Worm (Caenorhabditis elegans) whole organism, L4 larva: Measurements from ENCODE around the gene lron-7.

Experiments used
- F26F4.8 ChIP-seq: fragments of 200-800 bp; sonication (Bioruptor generic); conservative IDR thresholded peaks from 2 replicates; pipeline ENCODE4 v1.3.6; 2022; ENCODE audit warnings: missing genetic modification characterization, missing compliant biosample characterization
- F49E8.2 ChIP-seq: sonication (generic microtip); optimal IDR thresholded peaks from 2 replicates; lab custom pipeline; 2016; ENCODE audit warnings: missing compliant biosample characterization, mild to moderate bottlenecking, missing genetic modification characterization, borderline replicate concordance
- T20F7.1 ChIP-seq: fragments of 200-800 bp; sonication (Bioruptor generic); optimal IDR thresholded peaks from 2 replicates; lab custom pipeline; 2018; ENCODE audit warnings: mild to moderate bottlenecking, missing genetic modification characterization, missing compliant biosample characterization
- T26A8.4 ChIP-seq: fragments of 200-800 bp; sonication (Bioruptor generic); IDR thresholded peaks from 2 replicates; pipeline ENCODE4 v1.3.6; 2022; ENCODE audit warnings: missing genetic modification characterization, missing compliant biosample characterization
- aha-1 ChIP-seq: fragments of 150-350 bp; peaks from one replicate; lab custom pipeline; 2014; ENCODE audit warnings: missing biosample characterization, missing genetic modification characterization
- aly-2 ChIP-seq: sonication (generic microtip); optimal IDR thresholded peaks from 2 replicates; lab custom pipeline; 2018; ENCODE audit warnings: missing biosample characterization, missing genetic modification characterization
- ama-1 ChIP-seq: fragments of 150-350 bp; optimal IDR thresholded peaks from 2 replicates; lab custom pipeline; 2014; ENCODE audit warnings: inconsistent platforms, mixed read lengths
- arid-1 ChIP-seq: fragments of 200-800 bp; sonication (Bioruptor generic); conservative IDR thresholded peaks from 2 replicates; pipeline ENCODE4 v1.3.6; 2022; ENCODE audit warnings: missing genetic modification reagents, missing genetic modification characterization, missing compliant biosample characterization
- attf-4 ChIP-seq: sonication (generic microtip); optimal IDR thresholded peaks from 3 replicates; lab custom pipeline; 2017; ENCODE audit warnings: missing biosample characterization, missing genetic modification characterization
- ceh-28 ChIP-seq: fragments of 150-350 bp; optimal IDR thresholded peaks from 2 replicates; lab custom pipeline; 2014; ENCODE audit warnings: missing biosample characterization, missing genetic modification reagents, missing genetic modification characterization
- ceh-32 ChIP-seq: sonication (generic microtip); optimal IDR thresholded peaks from 2 replicates; lab custom pipeline; 2016; ENCODE audit warnings: mild to moderate bottlenecking, missing genetic modification characterization, missing compliant biosample characterization; ENCODE audit not compliant: poor library complexity
- ceh-44 ChIP-seq: fragments of 200-800 bp; sonication (Bioruptor generic); IDR thresholded peaks from 2 replicates; pipeline ENCODE4 v1.3.6; 2022; ENCODE audit warnings: missing genetic modification reagents, missing genetic modification characterization, missing compliant biosample characterization
- ctbp-1 ChIP-seq: fragments of 200-800 bp; sonication (Bioruptor generic); IDR thresholded peaks from 2 replicates; pipeline ENCODE4 v1.3.6; 2022; ENCODE audit warnings: missing genetic modification reagents, missing genetic modification characterization, missing compliant biosample characterization
- daf-16 ChIP-seq, 3 experiments: sonication (generic microtip); optimal IDR thresholded peaks; 2 replicates each; lab custom pipeline; 2016 to 2017; ENCODE audit warnings: missing genetic modification characterization in 3 of 3, missing genetic modification reagents in 3 of 3, mild to moderate bottlenecking in 2 of 3, missing compliant biosample characterization in 2 of 3, missing biosample characterization in 1 of 3, moderate library complexity in 1 of 3
- dmd-6 ChIP-seq: fragments of 200-800 bp; sonication (Bioruptor generic); IDR thresholded peaks from 2 replicates; pipeline ENCODE4 v1.3.6; 2022; ENCODE audit warnings: missing genetic modification reagents, missing genetic modification characterization, missing compliant biosample characterization
- dmd-9 ChIP-seq: fragments of 200-800 bp; sonication (Bioruptor generic); IDR thresholded peaks from 2 replicates; pipeline ENCODE4 v1.3.6; 2022; ENCODE audit warnings: missing genetic modification reagents, missing genetic modification characterization, missing compliant biosample characterization
- dpl-1 ChIP-seq: fragments of 150-350 bp; optimal IDR thresholded peaks from 2 replicates; lab custom pipeline; 2014; ENCODE audit warnings: missing biosample characterization, missing genetic modification reagents, missing genetic modification characterization
- dve-1 ChIP-seq: sonication (generic microtip); optimal IDR thresholded peaks from 2 replicates; lab custom pipeline; 2017; ENCODE audit warnings: antibody characterized with exemption, mild to moderate bottlenecking, missing genetic modification characterization, missing compliant biosample characterization; ENCODE audit not compliant: insufficient read depth
- gei-8 ChIP-seq: fragments of 200-800 bp; sonication (Bioruptor generic); optimal IDR thresholded peaks from 2 replicates; lab custom pipeline; 2018; ENCODE audit warnings: mild to moderate bottlenecking, missing genetic modification characterization, missing compliant biosample characterization
- hif-1 ChIP-seq, 2 experiments: sonication (generic microtip); optimal IDR thresholded peaks; 2 replicates each; lab custom pipeline; 2016 to 2017; ENCODE audit warnings: missing compliant biosample characterization in 2 of 2, missing genetic modification characterization in 2 of 2, missing genetic modification reagents in 2 of 2, missing genotype in 2 of 2, mild to moderate bottlenecking in 1 of 2
- hmg-1.1 ChIP-seq: fragments of 200-800 bp; sonication (Bioruptor generic); IDR thresholded peaks from 2 replicates; pipeline ENCODE4 v1.3.6; 2022; ENCODE audit warnings: missing genetic modification reagents, missing genetic modification characterization, missing compliant biosample characterization
- lin-15B ChIP-seq: fragments of 150-350 bp; sonication (generic microtip); optimal IDR thresholded peaks from 3 replicates; lab custom pipeline; 2014; ENCODE audit warnings: missing biosample characterization, missing genetic modification characterization
- lin-38 ChIP-seq: fragments of 200-800 bp; sonication (Bioruptor generic); IDR thresholded peaks from 2 replicates; pipeline ENCODE4 v1.3.6; 2022; ENCODE audit warnings: missing genetic modification reagents, missing genetic modification characterization, missing compliant biosample characterization
- lsy-2 ChIP-seq, 2 experiments: fragments of 150-350 bp in 1 of 2; sonication (generic microtip) in 1 of 2; optimal IDR thresholded peaks; 2 replicates each; lab custom pipeline; 2014 to 2017; ENCODE audit warnings: missing biosample characterization in 2 of 2, missing genetic modification characterization in 2 of 2
- madf-9 ChIP-seq: fragments of 200-800 bp; sonication (Bioruptor generic); conservative IDR thresholded peaks from 2 replicates; pipeline ENCODE4 v1.3.6; 2022; ENCODE audit warnings: missing genetic modification reagents, missing genetic modification characterization, missing compliant biosample characterization
- mdt-29 ChIP-seq: fragments of 200-800 bp; sonication (Bioruptor generic); IDR thresholded peaks from 2 replicates; pipeline ENCODE4 v1.3.6; 2022; ENCODE audit warnings: missing genetic modification reagents, missing genetic modification characterization, missing compliant biosample characterization
- mep-1 ChIP-seq: fragments of 150-350 bp; sonication (generic microtip); optimal IDR thresholded peaks from 3 replicates; lab custom pipeline; 2014; ENCODE audit warnings: missing biosample characterization, missing genetic modification characterization
- mxl-2 ChIP-seq: fragments of 200-800 bp; sonication (Bioruptor generic); conservative IDR thresholded peaks from 2 replicates; pipeline ENCODE4 v1.3.6; 2022; ENCODE audit warnings: missing genetic modification reagents, missing genetic modification characterization, missing compliant biosample characterization
- mxl-3 ChIP-seq: fragments of 200-800 bp; sonication (Bioruptor generic); optimal IDR thresholded peaks from 2 replicates; lab custom pipeline; 2018; ENCODE audit warnings: mild to moderate bottlenecking, missing genetic modification characterization, missing compliant biosample characterization
- nhr-25 ChIP-seq: sonication (generic microtip); optimal IDR thresholded peaks from 2 replicates; lab custom pipeline; 2017; ENCODE audit warnings: missing genetic modification characterization, mild to moderate bottlenecking, missing compliant biosample characterization, antibody characterized with exemption, moderate library complexity, borderline replicate concordance; ENCODE audit not compliant: insufficient read depth
- nhr-28 ChIP-seq: fragments of 150-350 bp; optimal IDR thresholded peaks from 2 replicates; lab custom pipeline; 2014; ENCODE audit warnings: missing biosample characterization, missing genetic modification characterization
- nhr-6 ChIP-seq: fragments of 150-350 bp; optimal IDR thresholded peaks from 2 replicates; lab custom pipeline; 2014; ENCODE audit warnings: missing biosample characterization, missing genetic modification characterization
- nhr-76 ChIP-seq: fragments of 150-350 bp; optimal IDR thresholded peaks from 2 replicates; lab custom pipeline; 2014; ENCODE audit warnings: missing biosample characterization, missing genetic modification characterization
- pha-4 ChIP-seq, 2 experiments: fragments of 150-350 bp in 1 of 2; fragments of 200-800 bp in 1 of 2; sonication (Bioruptor generic) in 1 of 2; IDR thresholded peaks in 1 of 2; optimal IDR thresholded peaks in 1 of 2; 2 replicates each; pipeline versions ENCODE4 v1.3.6 to Lab custom; 2014 to 2022; ENCODE audit warnings: missing genetic modification characterization in 2 of 2, missing genetic modification reagents in 2 of 2, missing biosample characterization in 1 of 2, missing compliant biosample characterization in 1 of 2
- pqm-1 ChIP-seq: sonication (generic microtip); optimal IDR thresholded peaks from 2 replicates; lab custom pipeline; 2017; ENCODE audit warnings: missing biosample characterization, missing genetic modification characterization
- saeg-2 ChIP-seq: fragments of 200-800 bp; sonication (Bioruptor generic); IDR thresholded peaks from 2 replicates; pipeline ENCODE4 v1.3.6; 2022; ENCODE audit warnings: missing genetic modification reagents, missing genetic modification characterization, missing compliant biosample characterization
- sdz-12 ChIP-seq: fragments of 200-800 bp; sonication (Bioruptor generic); optimal IDR thresholded peaks from 2 replicates; lab custom pipeline; 2018; ENCODE audit warnings: mild to moderate bottlenecking, missing genetic modification characterization, missing compliant biosample characterization
- set-16 ChIP-seq: fragments of 200-800 bp; sonication (Bioruptor generic); IDR thresholded peaks from 2 replicates; pipeline ENCODE4 v1.3.6; 2022; ENCODE audit warnings: missing genetic modification reagents, missing genetic modification characterization, missing compliant biosample characterization
- spr-1 ChIP-seq: sonication (generic microtip); optimal IDR thresholded peaks from 2 replicates; lab custom pipeline; 2016; ENCODE audit warnings: mild to moderate bottlenecking, missing genetic modification characterization, missing compliant biosample characterization
- spr-3 ChIP-seq: fragments of 200-800 bp; sonication (Bioruptor generic); optimal IDR thresholded peaks from 2 replicates; lab custom pipeline; 2018; ENCODE audit warnings: mild to moderate bottlenecking, missing genetic modification characterization, missing compliant biosample characterization
- tra-1 ChIP-seq: fragments of 200-800 bp; sonication (Bioruptor generic); IDR thresholded peaks from 2 replicates; pipeline ENCODE4 v1.3.6; 2022; ENCODE audit warnings: missing genetic modification reagents, missing genetic modification characterization, missing compliant biosample characterization
- unc-62 ChIP-seq, 3 experiments: fragments of 150-350 bp in 1 of 3; sonication (generic microtip); optimal IDR thresholded peaks in 2 of 3; peaks in 1 of 3; 1 replicate in 1 of 3; 2 replicates in 2 of 3; lab custom pipeline; 2014 to 2017; ENCODE audit warnings: missing biosample characterization in 3 of 3, missing genetic modification characterization in 3 of 3, missing genetic modification reagents in 3 of 3, missing genotype in 1 of 3
- vab-7 ChIP-seq: fragments of 200-800 bp; sonication (Bioruptor generic); IDR thresholded peaks from 2 replicates; pipeline ENCODE4 v1.3.6; 2022; ENCODE audit warnings: missing genetic modification reagents, missing genetic modification characterization, missing compliant biosample characterization
- zag-1 ChIP-seq: fragments of 150-350 bp; optimal IDR thresholded peaks from 2 replicates; lab custom pipeline; 2014; ENCODE audit warnings: missing biosample characterization, missing genetic modification characterization
- zfp-2 ChIP-seq: sonication (generic microtip); optimal IDR thresholded peaks from 2 replicates; lab custom pipeline; 2016; ENCODE audit warnings: mild to moderate bottlenecking, missing genetic modification characterization, missing compliant biosample characterization
- zfp-3 ChIP-seq: fragments of 200-800 bp; sonication (Bioruptor generic); conservative IDR thresholded peaks from 2 replicates; pipeline ENCODE4 v1.3.6; 2022; ENCODE audit warnings: missing genetic modification reagents, missing genetic modification characterization, missing compliant biosample characterization
- zip-2 ChIP-seq: fragments of 150-350 bp; optimal IDR thresholded peaks from 2 replicates; lab custom pipeline; 2014; ENCODE audit warnings: missing biosample characterization, missing genetic modification characterization

The lron-7 gene

DNA sequence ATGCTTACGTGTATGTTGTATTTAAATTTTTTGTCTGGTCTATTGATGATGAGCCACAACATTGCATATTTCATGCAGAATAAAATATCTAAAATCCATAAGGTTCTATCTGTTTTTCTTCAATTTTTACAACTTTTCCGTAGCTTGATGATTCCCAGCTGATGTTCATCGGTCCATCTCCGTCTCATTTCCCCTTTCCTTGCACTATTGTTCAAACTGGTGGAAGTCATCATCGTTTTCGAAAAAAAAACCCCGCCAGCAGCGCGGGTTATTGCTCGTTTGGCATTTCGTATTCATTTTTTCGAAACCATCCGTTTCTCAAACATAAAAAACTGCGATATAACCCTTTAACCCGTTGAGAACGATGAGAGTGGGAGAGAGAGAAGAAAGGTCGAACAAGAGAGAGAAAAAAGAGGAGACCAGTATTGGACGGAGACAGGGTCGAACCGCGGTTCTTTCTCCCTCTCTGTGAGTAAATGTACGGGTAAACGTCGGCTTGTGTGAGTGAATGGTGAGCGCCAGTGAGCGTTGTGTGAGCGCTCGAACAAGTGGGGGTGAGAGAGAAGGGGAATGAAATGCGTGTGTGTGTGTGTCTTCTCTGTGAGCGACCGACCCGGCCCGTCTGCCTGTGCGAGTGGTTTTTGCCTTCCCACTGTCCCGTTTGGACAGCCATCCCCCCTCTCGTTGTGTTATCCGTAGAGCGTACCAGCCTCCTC lies 27.2 kb upstream of the lron-7 start (continued):
- TF ChIP-seq lsy-2 (tag; optimal IDR thresholded peaks at IDR 0.05; lab: Kevin White, UChicago) (peak; percentile 77 to 79), arid-1 (GFP tag; lab: Robert Waterston, UW) (peak; percentile 85), set-16 (peak; percentile 88), mxl-2 (GFP tag; lab: Robert Waterston, UW) (0 out of 2 replicates have a peak, but pooled peaks have one; percentile 14), zfp-3 (GFP tag; lab: Robert Waterston, UW) (peak; percentile 77), pha-4 (GFP tag; IDR thresholded peaks at IDR 0.05; lab: Robert Waterston, UW) (no peak), pha-4 (tag; optimal IDR thresholded peaks at IDR 0.05; lab: Kevin White, UChicago) (no peak), aha-1 (peak; percentile 100), aly-2 (tag; lab: Kevin White, UChicago) (no peak), tra-1 (GFP tag; lab: Robert Waterston, UW) (peak; percentile 60; the same call in 1 of the 2 replicates), hmg-1.1 (GFP tag; lab: Robert Waterston, UW) (peak; percentile 96), attf-4 (peak; percentile 21), daf-16 (GFP tag; optimal IDR thresholded peaks at IDR 0.05; lab: Kevin White, UChicago) (peak; percentile 57), daf-16 (tag; optimal IDR thresholded peaks at IDR 0.05; lab: Kevin White, UChicago) (peak; percentile 82), mep-1 (tag; lab: Kevin White, UChicago) (peak; percentile 98), ceh-28 (tag; lab: Kevin White, UChicago) (peak; percentile 4), zag-1 (no peak), spr-3 (peak; percentile 41), ceh-44 (GFP tag; lab: Robert Waterston, UW) (no peak), ctbp-1 (GFP tag; lab: Robert Waterston, UW) (peak; percentile 94), sdz-12 (GFP tag; lab: Kevin White, UChicago) (no peak), nhr-76 (tag; lab: Kevin White, UChicago) (no peak), mdt-29 (GFP tag; lab: Robert Waterston, UW) (0 out of 2 replicates have a peak, but pooled peaks have one; percentile 26), lin-38 (GFP tag; lab: Robert Waterston, UW) (peak; percentile 78), gei-8 (no peak), unc-62 (GFP tag; optimal IDR thresholded peaks at IDR 0.05 in 1 of 2; lab: Kevin White, UChicago) (peak in 1 of 2 experiments; percentile 98), unc-62 (tag; optimal IDR thresholded peaks at IDR 0.05; lab: Kevin White, UChicago) (no peak), spr-1 (peak; percentile 83), dmd-9 (GFP tag; lab: Robert Waterston, UW) (0 out of 2 replicates have a peak, but pooled peaks have one; percentile 26), nhr-25 (tag; lab: Kevin White, UChicago) (peak; percentile 98), hif-1 (tag; optimal IDR thresholded peaks at IDR 0.05; lab: Kevin White, UChicago) (peak in 1 of 2 experiments; percentile 77), ama-1 (lab: Kevin White, UChicago) (peak; percentile 72), nhr-28 (tag; lab: Kevin White, UChicago) (peak; percentile 91), T26A8.4 (GFP tag; lab: Robert Waterston, UW) (peak; percentile 86), ceh-32 (tag; lab: Kevin White, UChicago) (no peak), vab-7 (peak; percentile 65), F26F4.8 (no peak), zip-2 (tag; lab: Kevin White, UChicago) (peak; percentile 57), nhr-6 (tag; lab: Kevin White, UChicago) (peak; percentile 57), pqm-1 (tag; lab: Kevin White, UChicago) (peak; percentile 43), zfp-2 (peak; percentile 59), madf-9 (GFP tag; lab: Robert Waterston, UW) (peak; percentile 68; the same call in 1 of the 2 replicates), dpl-1 (peak; percentile 66), lin-15B (tag; lab: Kevin White, UChicago) (no peak), dve-1 (tag; lab: Kevin White, UChicago) (peak; percentile 95), mxl-3 (GFP tag; lab: Kevin White, UChicago) (peak; percentile 82), T20F7.1 (GFP tag; lab: Kevin White, UChicago) (no peak), saeg-2 (GFP tag; lab: Robert Waterston, UW) (peak; percentile 55; the same call in 1 of the 2 replicates), dmd-6 (peak; percentile 88), F49E8.2 (tag; lab: Kevin White, UChicago) (no peak)
